Worm (Caenorhabditis elegans) whole organism, L4 larva: ENCODE measurements around the gene F02D8.1.
A peak's percentile ranks its signal among the peaks of the same experiment; 100 is the strongest.

Experiments used
- F37D6.2 ChIP-seq: sonication (generic microtip); optimal IDR thresholded peaks from 2 replicates; lab custom pipeline; 2016; ENCODE audit warnings: mild to moderate bottlenecking, missing genetic modification characterization, missing compliant biosample characterization
- Y105C5A.15 ChIP-seq: fragments of 200-800 bp; sonication (Bioruptor generic); IDR thresholded peaks from 2 replicates; pipeline ENCODE4 v1.3.6; 2022; ENCODE audit warnings: missing genetic modification characterization, missing compliant biosample characterization
- Y48G9A.11 ChIP-seq: fragments of 200-800 bp; sonication (Bioruptor generic); IDR thresholded peaks from 2 replicates; pipeline ENCODE4 v1.3.6; 2022; ENCODE audit warnings: missing genetic modification reagents, missing genetic modification characterization, missing compliant biosample characterization
- ZK337.2 ChIP-seq: fragments of 200-800 bp; sonication (Bioruptor generic); IDR thresholded peaks from 2 replicates; pipeline ENCODE4 v1.3.6; 2022; ENCODE audit warnings: missing genetic modification reagents, missing genetic modification characterization, missing compliant biosample characterization
- aha-1 ChIP-seq: fragments of 150-350 bp; peaks from one replicate; lab custom pipeline; 2014; ENCODE audit warnings: missing biosample characterization, missing genetic modification characterization
- aly-2 ChIP-seq: sonication (generic microtip); optimal IDR thresholded peaks from 2 replicates; lab custom pipeline; 2018; ENCODE audit warnings: missing biosample characterization, missing genetic modification characterization
- ama-1 ChIP-seq: fragments of 150-350 bp; optimal IDR thresholded peaks from 2 replicates; lab custom pipeline; 2014; ENCODE audit warnings: inconsistent platforms, mixed read lengths
- arid-1 ChIP-seq: fragments of 200-800 bp; sonication (Bioruptor generic); conservative IDR thresholded peaks from 2 replicates; pipeline ENCODE4 v1.3.6; 2022; ENCODE audit warnings: missing genetic modification reagents, missing genetic modification characterization, missing compliant biosample characterization
- attf-4 ChIP-seq: sonication (generic microtip); optimal IDR thresholded peaks from 3 replicates; lab custom pipeline; 2017; ENCODE audit warnings: missing biosample characterization, missing genetic modification characterization
- ceh-20 ChIP-seq: fragments of 200-800 bp; sonication (Bioruptor generic); IDR thresholded peaks from 2 replicates; pipeline ENCODE4 v1.3.6; 2022; ENCODE audit warnings: missing genetic modification reagents, missing genetic modification characterization, missing compliant biosample characterization
- ceh-28 ChIP-seq: fragments of 150-350 bp; optimal IDR thresholded peaks from 2 replicates; lab custom pipeline; 2014; ENCODE audit warnings: missing biosample characterization, missing genetic modification reagents, missing genetic modification characterization
- dmd-6 ChIP-seq: fragments of 200-800 bp; sonication (Bioruptor generic); IDR thresholded peaks from 2 replicates; pipeline ENCODE4 v1.3.6; 2022; ENCODE audit warnings: missing genetic modification reagents, missing genetic modification characterization, missing compliant biosample characterization
- dmd-8 ChIP-seq: fragments of 200-800 bp; sonication (Bioruptor generic); IDR thresholded peaks from 2 replicates; pipeline ENCODE4 v1.3.6; 2022; ENCODE audit warnings: missing genetic modification characterization, missing compliant biosample characterization
- dpl-1 ChIP-seq: fragments of 150-350 bp; optimal IDR thresholded peaks from 2 replicates; lab custom pipeline; 2014; ENCODE audit warnings: missing biosample characterization, missing genetic modification reagents, missing genetic modification characterization
- duxl-1 ChIP-seq: sonication (generic microtip); optimal IDR thresholded peaks from 2 replicates; lab custom pipeline; 2016; ENCODE audit warnings: mild to moderate bottlenecking, missing genetic modification characterization, moderate library complexity, missing compliant biosample characterization; ENCODE audit not compliant: poor library complexity
- egl-43 ChIP-seq: fragments of 200-800 bp; sonication (Bioruptor generic); IDR thresholded peaks from 2 replicates; pipeline ENCODE4 v1.3.6; 2022; ENCODE audit warnings: missing genetic modification reagents, missing genetic modification characterization, missing compliant biosample characterization
- fkh-10 ChIP-seq: fragments of 150-350 bp; optimal IDR thresholded peaks from 2 replicates; lab custom pipeline; 2014; ENCODE audit warnings: missing biosample characterization, missing genetic modification reagents, missing genetic modification characterization
- hif-1 ChIP-seq, 2 experiments: sonication (generic microtip); optimal IDR thresholded peaks; 2 replicates each; lab custom pipeline; 2016 to 2017; ENCODE audit warnings: missing compliant biosample characterization in 2 of 2, missing genetic modification characterization in 2 of 2, missing genetic modification reagents in 2 of 2, missing genotype in 2 of 2, mild to moderate bottlenecking in 1 of 2
- hlh-11 ChIP-seq: fragments of 200-800 bp; sonication (Bioruptor generic); optimal IDR thresholded peaks from 2 replicates; lab custom pipeline; 2018; ENCODE audit warnings: mild to moderate bottlenecking, missing genetic modification characterization, missing compliant biosample characterization
- jun-1 ChIP-seq: fragments of 150-350 bp; optimal IDR thresholded peaks from 2 replicates; lab custom pipeline; 2014; ENCODE audit warnings: missing biosample characterization, missing genetic modification reagents, missing genetic modification characterization
- lim-7 ChIP-seq: fragments of 200-800 bp; sonication (Bioruptor generic); IDR thresholded peaks from 2 replicates; pipeline ENCODE4 v1.3.6; 2022; ENCODE audit warnings: missing genetic modification characterization, missing compliant biosample characterization
- lin-1 ChIP-seq: fragments of 200-800 bp; sonication (Bioruptor generic); IDR thresholded peaks from 2 replicates; pipeline ENCODE4 v1.3.6; 2022; ENCODE audit warnings: missing genetic modification reagents, missing genetic modification characterization, missing compliant biosample characterization
- lin-29 ChIP-seq: fragments of 200-800 bp; sonication (Bioruptor generic); IDR thresholded peaks from 2 replicates; pipeline ENCODE4 v1.3.6; 2022; ENCODE audit warnings: missing genetic modification reagents, missing genetic modification characterization, missing compliant biosample characterization
- lin-38 ChIP-seq: fragments of 200-800 bp; sonication (Bioruptor generic); IDR thresholded peaks from 2 replicates; pipeline ENCODE4 v1.3.6; 2022; ENCODE audit warnings: missing genetic modification reagents, missing genetic modification characterization, missing compliant biosample characterization
- lsy-2 ChIP-seq, 2 experiments: fragments of 150-350 bp in 1 of 2; sonication (generic microtip) in 1 of 2; optimal IDR thresholded peaks; 2 replicates each; lab custom pipeline; 2014 to 2017; ENCODE audit warnings: missing biosample characterization in 2 of 2, missing genetic modification characterization in 2 of 2
- nhr-10 ChIP-seq: fragments of 150-350 bp; optimal IDR thresholded peaks from 2 replicates; lab custom pipeline; 2014; ENCODE audit warnings: missing biosample characterization, missing genetic modification characterization
- nhr-48 ChIP-seq: sonication (generic microtip); optimal IDR thresholded peaks from 2 replicates; lab custom pipeline; 2016; ENCODE audit warnings: mild to moderate bottlenecking, missing genetic modification characterization, missing compliant biosample characterization
- nhr-76 ChIP-seq: fragments of 150-350 bp; optimal IDR thresholded peaks from 2 replicates; lab custom pipeline; 2014; ENCODE audit warnings: missing biosample characterization, missing genetic modification characterization
- rbr-2 ChIP-seq: sonication (generic microtip); optimal IDR thresholded peaks from 2 replicates; lab custom pipeline; 2016; ENCODE audit warnings: missing genotype, missing genetic modification characterization, missing compliant biosample characterization
- sdz-12 ChIP-seq: fragments of 200-800 bp; sonication (Bioruptor generic); optimal IDR thresholded peaks from 2 replicates; lab custom pipeline; 2018; ENCODE audit warnings: mild to moderate bottlenecking, missing genetic modification characterization, missing compliant biosample characterization
- skn-1 ChIP-seq: fragments of 150-350 bp; optimal IDR thresholded peaks from 2 replicates; lab custom pipeline; 2014; ENCODE audit warnings: missing biosample characterization, missing genetic modification characterization
- spr-1 ChIP-seq: sonication (generic microtip); optimal IDR thresholded peaks from 2 replicates; lab custom pipeline; 2016; ENCODE audit warnings: mild to moderate bottlenecking, missing genetic modification characterization, missing compliant biosample characterization
- zag-1 ChIP-seq: fragments of 150-350 bp; optimal IDR thresholded peaks from 2 replicates; lab custom pipeline; 2014; ENCODE audit warnings: missing biosample characterization, missing genetic modification characterization
- zfp-2 ChIP-seq: sonication (generic microtip); optimal IDR thresholded peaks from 2 replicates; lab custom pipeline; 2016; ENCODE audit warnings: mild to moderate bottlenecking, missing genetic modification characterization, missing compliant biosample characterization
- zfp-3 ChIP-seq: fragments of 200-800 bp; sonication (Bioruptor generic); conservative IDR thresholded peaks from 2 replicates; pipeline ENCODE4 v1.3.6; 2022; ENCODE audit warnings: missing genetic modification reagents, missing genetic modification characterization, missing compliant biosample characterization

Gene F02D8.1

ce11 chrV:14945697-14946096, 32.8 kb downstream of the F02D8.1 start, which contains the start of gene C30G7.3:
C30G7.3 (minus strand) TSS chrV:14945704.
- TF ChIP-seq nhr-76 (tag; lab: Kevin White, UChicago) (no peak), ceh-28 (peak; percentile 51), lsy-2 (tag; optimal IDR thresholded peaks at IDR 0.05; lab: Kevin White, UChicago) (no peak), aha-1 (tag; lab: Kevin White, UChicago) (no peak)

- no peak for TF ChIP-seq F37D6.2 (tag; lab: Kevin White, UChicago)
- TF ChIP-seq nhr-10 (tag; lab: Kevin White, UChicago): no peak
- peak; percentile 53 for TF ChIP-seq ceh-28
Measured at ce11 chrV:14945124-14945523, 33.4 kb downstream of the F02D8.1 start.

- TF ChIP-seq sdz-12 (GFP tag; lab: Kevin White, UChicago) (no peak), rbr-2 (tag; lab: Kevin White, UChicago) (no peak), ceh-28 (peak; percentile 86), ceh-20 (GFP tag; lab: Robert Waterston, UW) (no peak), attf-4 (no peak)
Measured at ce11 chrV:14943774-14944173, 34.7 kb downstream of the F02D8.1 start.

- TF ChIP-seq lin-38 (GFP tag; lab: Robert Waterston, UW) (no peak), dmd-6 (GFP tag; lab: Robert Waterston, UW) (no peak), skn-1 (tag; lab: Kevin White, UChicago) (no peak), lsy-2 (tag; optimal IDR thresholded peaks at IDR 0.05; lab: Kevin White, UChicago) (no peak), lim-7 (no peak), jun-1 (tag; lab: Kevin White, UChicago) (no peak), duxl-1 (tag; lab: Kevin White, UChicago) (no peak), Y48G9A.11 (GFP tag; lab: Robert Waterston, UW) (no peak), nhr-48 (tag; lab: Kevin White, UChicago) (no peak), dmd-8 (GFP tag; lab: Robert Waterston, UW) (no peak), zfp-3 (no peak), sdz-12 (GFP tag; lab: Kevin White, UChicago) (no peak), hif-1 (tag; optimal IDR thresholded peaks at IDR 0.05; lab: Kevin White, UChicago) (no peak), ama-1 (lab: Kevin White, UChicago) (no peak), arid-1 (GFP tag; lab: Robert Waterston, UW) (no peak), egl-43 (GFP tag; lab: Robert Waterston, UW) (no peak), aly-2 (tag; lab: Kevin White, UChicago) (no peak)
Measured at ce11 chrV:14942898-14943297, 35.6 kb downstream of the F02D8.1 start.

- TF ChIP-seq dpl-1 (no peak), lin-1 (GFP tag; lab: Robert Waterston, UW) (no peak), arid-1 (GFP tag; lab: Robert Waterston, UW) (no peak), attf-4 (no peak), lin-29 (GFP tag; lab: Robert Waterston, UW) (no peak), zfp-2 (tag; lab: Kevin White, UChicago) (no peak), hlh-11 (no peak), zag-1 (tag; lab: Kevin White, UChicago) (no peak), nhr-76 (tag; lab: Kevin White, UChicago) (no peak), ZK337.2 (GFP tag; lab: Robert Waterston, UW) (no peak), lin-38 (GFP tag; lab: Robert Waterston, UW) (no peak), Y105C5A.15 (GFP tag; lab: Robert Waterston, UW) (no peak), spr-1 (tag; lab: Kevin White, UChicago) (no peak), fkh-10 (GFP tag; lab: Kevin White, UChicago) (no peak)
Measured at ce11 chrV:14936587-14936986, 41.9 kb downstream of the F02D8.1 start, which contains the start of gene C30G7.2. C30G7.2 (plus strand) TSS chrV:14936887.
